Worm (Caenorhabditis elegans): ENCODE results near the gene F33A8.7.

The F33A8.7 gene

ce11 chrII:10995600-10995999, 29.9 kb downstream of the F33A8.7 start:
- TF ChIP-seq nhr-28 (tag; optimal IDR thresholded peaks at IDR 0.05) (no peak), cnd-1 (tag; optimal IDR thresholded peaks at IDR 0.05) (no peak), drap-1 (GFP tag; optimal IDR thresholded peaks at IDR 0.05) (no peak), nhr-12 (tag; optimal IDR thresholded peaks at IDR 0.05) (no peak)

ce11 chrII:10993607-10994229, 31.7 kb downstream of the F33A8.7 start:
- TF ChIP-seq ceh-83 (GFP tag; optimal IDR thresholded peaks at IDR 0.05) = peak; percentile 2
- no peak for TF ChIP-seq elt-1 (tag; optimal IDR thresholded peaks at IDR 0.05; ENCODE audit: borderline replicate concordance, insufficient read depth)

ce11 chrII:10990592-10990991, 34.9 kb downstream of the F33A8.7 start:
- TF ChIP-seq unc-62 (GFP tag; optimal IDR thresholded peaks at IDR 0.05) = peak; percentile 46
- TF ChIP-seq ceh-43 (GFP tag; optimal IDR thresholded peaks at IDR 0.05) = peak; percentile 63
- TF ChIP-seq ces-1 (GFP tag; optimal IDR thresholded peaks at IDR 0.05) = peak; percentile 99
- TF ChIP-seq nhr-2 (tag; optimal IDR thresholded peaks at IDR 0.05) = peak; percentile 73
- TF ChIP-seq sem-2 (GFP tag; optimal IDR thresholded peaks at IDR 0.05) = no peak
- TF ChIP-seq ztf-11 (tag; optimal IDR thresholded peaks at IDR 0.05) = no peak
- TF ChIP-seq mep-1 (tag; optimal IDR thresholded peaks at IDR 0.05) = peak; percentile 21
- TF ChIP-seq ceh-83 (GFP tag; optimal IDR thresholded peaks at IDR 0.05) = no peak
- TF ChIP-seq nhr-28 (tag; optimal IDR thresholded peaks at IDR 0.05) = no peak
- TF ChIP-seq cnd-1 (tag; optimal IDR thresholded peaks at IDR 0.05) = peak; percentile 1
- TF ChIP-seq lin-32 (GFP tag; optimal IDR thresholded peaks at IDR 0.05) = peak; percentile 32
- peak; percentile 50 for TF ChIP-seq sptf-1 (tag; optimal IDR thresholded peaks at IDR 0.05)
- TF ChIP-seq bed-3 (GFP tag; optimal IDR thresholded peaks at IDR 0.05) = no peak
- no peak for TF ChIP-seq flh-1 (GFP tag; optimal IDR thresholded peaks at IDR 0.05)
- TF ChIP-seq blmp-1 (tag; optimal IDR thresholded peaks at IDR 0.05) = no peak
- TF ChIP-seq mls-2 (tag; optimal IDR thresholded peaks at IDR 0.05) = peak; percentile 67

ce11 chrII:10989180-10989579, 36.3 kb downstream of the F33A8.7 start:
- TF ChIP-seq sem-2 (GFP tag; optimal IDR thresholded peaks at IDR 0.05) (peak; percentile 6), ztf-11 (tag; optimal IDR thresholded peaks at IDR 0.05) (no peak), mls-2 (tag; optimal IDR thresholded peaks at IDR 0.05) (peak; percentile 39), nhr-237 (tag; optimal IDR thresholded peaks at IDR 0.05) (no peak), ham-2 (GFP tag; optimal IDR thresholded peaks at IDR 0.05) (peak; percentile 1), lin-13 (tag; optimal IDR thresholded peaks at IDR 0.05) (no peak), nhr-2 (tag; optimal IDR thresholded peaks at IDR 0.05) (peak; percentile 85), flh-1 (GFP tag; optimal IDR thresholded peaks at IDR 0.05) (no peak), M03D4.4 (tag; optimal IDR thresholded peaks at IDR 0.05) (no peak), zip-8 (tag; optimal IDR thresholded peaks at IDR 0.05) (peak; percentile 82), ceh-39 (tag; optimal IDR thresholded peaks at IDR 0.05) (peak; percentile 13), cnd-1 (tag; optimal IDR thresholded peaks at IDR 0.05) (peak; percentile 32)

ce11 chrII:10988575-10988974, 36.9 kb downstream of the F33A8.7 start:
- TF ChIP-seq nhr-2 (tag; optimal IDR thresholded peaks at IDR 0.05) (peak; percentile 73), unc-62 (GFP tag; optimal IDR thresholded peaks at IDR 0.05) (peak; percentile 95), tbx-8 (GFP tag; optimal IDR thresholded peaks at IDR 0.05) (no peak), nhr-76 (tag; optimal IDR thresholded peaks at IDR 0.05) (no peak), pha-4 (tag; optimal IDR thresholded peaks at IDR 0.05) (peak; percentile 45), hlh-1 (tag; optimal IDR thresholded peaks at IDR 0.05) (peak; percentile 36)

- peak; percentile 58 for TF ChIP-seq lin-32 (GFP tag; optimal IDR thresholded peaks at IDR 0.05)
- TF ChIP-seq nhr-12 (tag; optimal IDR thresholded peaks at IDR 0.05) = no peak
- TF ChIP-seq mab-5 (tag; optimal IDR thresholded peaks at IDR 0.05) = no peak
- TF ChIP-seq drap-1 (GFP tag; optimal IDR thresholded peaks at IDR 0.05) = no peak
- no peak for TF ChIP-seq ceh-83 (GFP tag; optimal IDR thresholded peaks at IDR 0.05)
- no peak for TF ChIP-seq lin-13 (tag; optimal IDR thresholded peaks at IDR 0.05)
- peak; percentile 9 for TF ChIP-seq unc-62 (GFP tag; optimal IDR thresholded peaks at IDR 0.05)
- TF ChIP-seq sptf-1 (tag; optimal IDR thresholded peaks at IDR 0.05) = peak; percentile 11
- TF ChIP-seq nhr-237 (tag; optimal IDR thresholded peaks at IDR 0.05) = no peak
- TF ChIP-seq ztf-11 (tag; optimal IDR thresholded peaks at IDR 0.05) = no peak
- TF ChIP-seq tbx-8 (GFP tag; optimal IDR thresholded peaks at IDR 0.05) = no peak
- TF ChIP-seq hlh-1 (tag; optimal IDR thresholded peaks at IDR 0.05) = no peak
- no peak for TF ChIP-seq unc-39 (tag; optimal IDR thresholded peaks at IDR 0.05)
- no peak for TF ChIP-seq nhr-28 (tag; optimal IDR thresholded peaks at IDR 0.05)
- no peak for TF ChIP-seq nhr-76 (tag; optimal IDR thresholded peaks at IDR 0.05)
- no peak for TF ChIP-seq bed-3 (GFP tag; optimal IDR thresholded peaks at IDR 0.05)
- no peak for TF ChIP-seq M03D4.4 (tag; optimal IDR thresholded peaks at IDR 0.05)
- no peak for TF ChIP-seq nhr-2 (tag; optimal IDR thresholded peaks at IDR 0.05)
- TF ChIP-seq cnd-1 (tag; optimal IDR thresholded peaks at IDR 0.05) = peak; percentile 58
- no peak for TF ChIP-seq ceh-39 (tag; optimal IDR thresholded peaks at IDR 0.05)
- no peak for TF ChIP-seq unc-120 (tag; optimal IDR thresholded peaks at IDR 0.05; ENCODE audit: poor library complexity, severe bottlenecking)
- TF ChIP-seq elt-1 (tag; optimal IDR thresholded peaks at IDR 0.05; ENCODE audit: borderline replicate concordance, insufficient read depth) = no peak
- no peak for TF ChIP-seq mls-2 (tag; optimal IDR thresholded peaks at IDR 0.05)
- TF ChIP-seq ces-1 (GFP tag; optimal IDR thresholded peaks at IDR 0.05) = no peak
- TF ChIP-seq blmp-1 (tag; optimal IDR thresholded peaks at IDR 0.05) = no peak
- TF ChIP-seq elt-3 (tag; optimal IDR thresholded peaks at IDR 0.05) = no peak
- TF ChIP-seq lsy-2 (tag; optimal IDR thresholded peaks at IDR 0.05) = no peak
- no peak for TF ChIP-seq snpc-4 (tag; optimal IDR thresholded peaks at IDR 0.05)
- no peak for TF ChIP-seq mep-1 (tag; optimal IDR thresholded peaks at IDR 0.05)
These were observed 38.9 kb downstream of the F33A8.7 start for ce11 chrII:10986461-10987090.
